Worm (Caenorhabditis elegans) whole organism, dauer: ENCODE measurements around the gene C37C3.9.

Source experiments
- unc-62 ChIP-seq: sonication (generic microtip); optimal IDR thresholded peaks from 2 replicates; lab custom pipeline; 2017; ENCODE audit warnings: missing biosample characterization, missing genetic modification reagents, missing genetic modification characterization

Gene C37C3.9

DNA sequence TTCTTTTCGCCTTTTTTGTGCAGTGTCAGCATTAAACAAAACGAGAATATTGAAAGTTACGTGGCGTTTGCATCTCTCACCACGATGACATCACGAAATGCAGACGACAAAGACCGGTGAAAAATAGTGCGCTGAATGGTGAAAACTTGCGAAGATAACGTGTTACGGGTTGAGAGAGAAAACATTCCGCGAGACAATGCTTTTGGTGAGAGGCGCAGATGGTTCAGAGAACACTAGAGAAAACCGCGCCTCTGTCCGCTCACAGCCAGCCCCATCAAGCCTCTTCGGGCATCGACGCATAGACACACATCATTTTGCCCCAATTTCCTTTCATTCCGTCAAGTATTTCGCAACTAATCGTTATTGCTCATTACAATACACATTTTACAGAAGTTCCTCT, at the start of gene C37C3.9, which contains the start of gene C37C3.18:
TSS of gene C37C3.9 (minus strand) at position 98 of the 400 bp plus-strand sequence.
TSS of gene C37C3.18 (plus strand) at position 391 of the 400 bp plus-strand sequence.
- TF ChIP-seq unc-62 (GFP tag; lab: Kevin White, UChicago), result no peak

ce11 chrV:7901222-7901621, 46.7 kb upstream of the C37C3.9 start:
- TF ChIP-seq unc-62 (GFP tag; lab: Kevin White, UChicago), result no peak

- no peak for TF ChIP-seq unc-62 (GFP tag; lab: Kevin White, UChicago)
Measured at ce11 chrV:7899761-7900160, 45.3 kb upstream of the C37C3.9 start, which contains the start of gene F40A3.7. Gene F40A3.7 (minus strand): TSS chrV:7899861.

- TF ChIP-seq unc-62 (GFP tag; lab: Kevin White, UChicago), result no peak
Measured at ce11 chrV:7893812-7894381, 39.4 kb upstream of the C37C3.9 start, which contains the start of gene F40A3.6. Gene F40A3.6 (minus strand): TSS chrV:7893862.

ce11 chrV:7891230-7891629, 36.7 kb upstream of the C37C3.9 start, which contains the start of gene F40A3.1:
Gene F40A3.1 (plus strand): TSS chrV:7891530.
- TF ChIP-seq unc-62 (GFP tag; lab: Kevin White, UChicago), result no peak

DNA sequence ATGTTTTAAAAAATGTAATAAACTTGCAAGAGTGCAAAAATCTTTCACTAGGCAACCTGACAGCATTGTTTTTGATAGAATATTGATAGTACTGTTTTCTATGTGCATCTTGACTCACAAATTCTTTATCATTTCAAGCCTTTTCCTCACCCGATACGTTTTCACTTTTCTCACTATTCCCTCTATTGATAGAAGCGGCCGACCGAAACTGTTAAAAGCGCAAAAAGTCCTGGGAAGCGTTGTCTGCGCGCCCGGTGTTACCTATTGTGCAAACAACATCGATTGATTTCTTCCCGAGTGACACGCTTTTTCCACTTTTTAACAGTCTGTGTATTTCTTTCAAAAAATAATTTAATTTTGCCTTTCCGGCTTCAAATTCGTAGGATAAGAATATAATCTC, 33.5 kb upstream of the C37C3.9 start:
- TF ChIP-seq unc-62 (GFP tag; lab: Kevin White, UChicago), result no peak

DNA sequence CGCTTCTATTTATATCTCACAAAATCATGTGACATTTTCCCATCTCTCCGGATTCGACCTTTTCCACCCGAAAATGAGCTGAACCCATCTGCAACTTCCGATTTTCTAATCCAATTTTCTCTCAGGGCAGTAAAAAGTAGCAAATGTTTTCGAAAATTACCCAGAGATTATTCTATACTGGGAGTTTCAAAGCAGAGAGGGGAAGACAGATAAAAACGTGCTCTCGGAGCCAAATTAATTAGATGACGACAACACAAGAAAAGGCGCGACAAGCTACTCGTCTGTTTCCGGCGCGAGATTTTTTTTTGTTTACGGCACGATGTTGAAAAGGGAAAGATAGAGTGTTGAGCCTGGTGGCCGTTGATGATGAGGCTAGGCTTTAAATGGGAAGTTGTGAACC, 29.9 kb upstream of the C37C3.9 start:
- TF ChIP-seq unc-62 (GFP tag; lab: Kevin White, UChicago), result no peak

DNA sequence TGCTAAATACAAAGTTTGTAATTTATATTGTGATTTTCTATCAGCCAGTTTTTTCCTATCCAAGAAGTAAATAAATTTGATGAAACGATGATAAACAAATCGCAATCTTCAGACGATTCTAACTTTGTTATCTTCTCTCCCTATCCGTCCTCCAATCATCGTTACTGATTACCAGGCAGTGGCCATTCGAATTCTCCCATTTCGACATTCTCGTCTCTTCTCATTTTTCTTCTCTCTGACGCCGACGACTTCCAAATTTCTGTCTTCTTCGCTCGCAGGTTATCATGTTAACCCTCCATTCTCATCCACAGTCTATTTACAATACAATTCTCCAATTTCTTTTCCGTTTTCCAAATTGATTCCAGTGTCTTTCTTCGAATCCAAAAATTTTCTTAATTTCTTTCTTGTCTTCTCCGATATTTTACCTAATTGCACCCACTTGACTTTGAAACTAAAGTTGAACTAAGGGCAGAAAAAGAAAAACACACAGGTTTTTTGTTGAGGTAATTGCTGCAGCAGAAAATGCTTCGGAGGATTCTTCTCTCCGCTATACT, 24.0 kb upstream of the C37C3.9 start, which contains the start of gene F40A3.2:
TSS of gene F40A3.2 (plus strand) at position 504 of the 554 bp plus-strand sequence.
- no peak for TF ChIP-seq unc-62 (GFP tag; lab: Kevin White, UChicago)

DNA sequence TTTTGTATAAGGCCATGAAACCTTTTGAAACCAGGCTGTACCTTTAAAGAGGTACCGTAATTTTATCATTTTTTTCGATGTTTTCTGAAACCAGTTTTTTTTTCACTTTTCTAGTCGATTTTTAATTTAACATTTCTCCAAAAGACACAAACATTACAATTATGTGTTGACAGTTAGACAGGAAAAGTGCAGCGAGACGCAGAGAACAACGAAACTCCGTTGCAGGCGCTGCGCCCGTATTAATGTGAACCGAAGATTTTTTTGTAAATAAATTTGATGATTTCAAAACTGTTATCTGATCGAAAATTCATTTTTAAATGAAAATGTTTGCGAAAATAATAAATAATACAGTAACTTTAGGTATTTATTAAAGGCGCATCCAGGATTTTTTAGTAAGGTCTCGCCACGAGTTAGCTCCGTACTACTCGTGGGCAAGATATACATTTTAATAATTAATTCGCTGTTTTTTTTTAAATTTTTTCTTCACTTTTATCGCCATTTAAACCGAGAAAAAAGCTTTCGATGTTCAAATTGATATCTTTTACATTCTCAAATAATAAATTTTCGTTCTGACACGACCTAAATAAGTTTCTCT, 22.5 kb upstream of the C37C3.9 start, which contains the start of gene F40A3.3:
TSS of gene F40A3.3 (plus strand) at position 564 of the 595 bp plus-strand sequence.
- no peak for TF ChIP-seq unc-62 (GFP tag; lab: Kevin White, UChicago)

DNA sequence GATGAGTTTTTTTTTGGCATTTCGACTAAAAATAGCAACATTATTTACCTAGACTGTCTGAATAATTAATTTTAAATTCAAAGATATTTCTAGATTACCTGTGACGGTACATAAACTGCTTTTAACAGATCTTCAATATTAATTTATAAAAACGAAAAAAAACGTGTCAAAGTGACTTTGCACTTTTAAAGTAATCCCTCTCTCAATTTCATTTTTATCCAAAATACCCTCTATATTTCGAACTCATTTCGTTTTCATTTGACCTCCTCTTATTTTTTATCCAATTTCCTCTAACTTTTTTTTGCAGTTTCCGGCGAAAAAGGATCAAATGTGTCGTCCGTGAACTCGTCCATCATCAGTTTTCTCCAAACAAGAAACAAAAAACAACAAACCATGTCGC, 21.0 kb upstream of the C37C3.9 start, which contains the start of gene F40A3.4:
TSS of gene F40A3.4 (plus strand) at position 301 of the 400 bp plus-strand sequence.
- TF ChIP-seq unc-62 (GFP tag; lab: Kevin White, UChicago), result no peak

DNA sequence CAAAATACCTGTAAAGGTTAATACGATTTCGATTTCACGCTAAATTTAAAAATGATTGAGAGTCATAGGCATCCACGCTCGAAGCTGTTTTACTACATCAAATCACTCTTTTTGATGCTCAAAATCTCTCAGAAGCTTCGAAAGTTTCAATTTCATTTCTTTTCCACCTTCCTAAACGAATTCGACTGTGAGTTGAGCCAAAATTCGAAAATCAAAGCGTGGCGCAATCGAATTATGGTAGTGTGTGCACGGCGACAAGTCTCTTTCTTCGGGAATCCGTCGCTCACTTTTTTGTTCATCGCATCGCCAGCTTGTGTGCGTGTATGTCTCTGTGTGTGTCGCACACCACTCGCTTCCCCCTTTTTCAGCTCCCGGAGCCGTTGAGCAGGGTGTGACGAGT, 18.4 kb upstream of the C37C3.9 start:
- no peak for TF ChIP-seq unc-62 (GFP tag; lab: Kevin White, UChicago)

DNA sequence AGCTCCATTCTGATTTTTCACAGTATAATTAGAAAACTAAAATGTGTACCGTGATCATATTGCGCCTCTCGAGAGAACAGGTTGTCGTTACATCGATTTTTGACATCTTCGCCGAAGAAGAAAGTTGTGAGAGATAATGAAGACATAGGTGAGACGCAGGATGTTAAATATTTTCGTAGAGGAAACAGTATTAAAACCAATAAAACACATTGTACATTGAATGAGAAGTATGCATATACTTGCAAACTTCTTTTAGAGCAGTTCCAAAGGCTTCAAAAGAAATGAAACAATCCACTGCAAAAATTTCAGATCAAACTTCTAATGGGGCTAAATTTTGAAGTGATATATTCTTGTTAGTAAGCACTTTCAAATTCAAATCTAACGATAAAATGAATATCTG, 16.2 kb upstream of the C37C3.9 start, which contains the start of gene nipi-4:
TSS of gene nipi-4 (minus strand) at position 101 of the 400 bp plus-strand sequence.
- no peak for TF ChIP-seq unc-62 (GFP tag; lab: Kevin White, UChicago)

DNA sequence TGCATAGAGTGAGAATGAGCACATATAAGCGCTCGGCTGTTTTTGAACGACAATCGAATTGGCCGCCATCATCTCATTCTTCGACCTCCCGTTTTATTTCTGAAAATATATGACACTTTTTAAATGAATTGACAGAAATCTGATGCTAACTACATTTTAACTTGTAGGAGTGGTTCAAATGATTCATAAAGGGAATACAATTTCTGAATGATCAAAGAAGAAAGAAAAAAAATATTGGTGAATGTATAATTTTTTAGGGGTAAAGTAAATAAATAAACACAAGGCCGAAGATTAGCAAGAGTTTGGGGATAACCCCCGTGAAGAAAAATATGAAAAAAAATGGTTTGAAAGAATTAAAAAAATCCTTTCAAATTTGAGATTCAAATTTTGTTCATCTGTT, 10.2 kb upstream of the C37C3.9 start, which contains the start of gene C37C3.11:
TSS of gene C37C3.11 (minus strand) at position 101 of the 400 bp plus-strand sequence.
- TF ChIP-seq unc-62 (GFP tag; lab: Kevin White, UChicago), result no peak

ce11 chrV:7863020-7863523, 8.6 kb upstream of the C37C3.9 start, which contains the start of gene C37C3.10:
Gene C37C3.10 (minus strand): TSS chrV:7863070.
- TF ChIP-seq unc-62 (GFP tag; lab: Kevin White, UChicago), result no peak

DNA sequence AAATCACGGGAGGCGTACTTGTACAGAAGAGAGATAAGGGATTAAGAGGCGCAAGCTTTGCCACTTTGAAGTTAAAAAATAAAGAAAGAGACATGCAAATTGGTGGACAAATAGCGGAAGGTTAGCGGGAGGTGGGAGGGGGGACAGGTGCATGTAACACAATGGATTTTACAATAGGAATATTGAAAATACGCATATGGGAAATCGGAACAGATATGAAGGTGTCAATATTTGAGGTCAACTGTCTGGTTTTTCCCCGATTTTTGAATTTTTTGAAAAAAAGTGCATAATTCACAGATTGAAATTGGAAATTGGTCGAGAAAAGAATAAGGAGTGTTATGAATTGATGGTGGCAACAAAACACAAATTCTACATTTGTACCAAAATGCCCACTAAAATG, 7.3 kb upstream of the C37C3.9 start, which contains the start of gene C37C3.17:
TSS of gene C37C3.17 (minus strand) at position 101 of the 400 bp plus-strand sequence.
- TF ChIP-seq unc-62 (GFP tag; lab: Kevin White, UChicago), result no peak

- TF ChIP-seq unc-62 (GFP tag; lab: Kevin White, UChicago), result no peak
Measured at ce11 chrV:7857931-7858330, 3.4 kb upstream of the C37C3.9 start, which contains the start of gene C37C3.1. Gene C37C3.1 (plus strand): TSS chrV:7857963.
